Fruit fly (Drosophila melanogaster) whole organism, wandering third instar larva: ENCODE data around the gene CG18622.
"Not testable (repeated sequence)": the region's sequence is repeated elsewhere in the genome, so short reads cannot be mapped to it uniquely, and the experiment has no call there.

Experiments used
- CG32264 ChIP-seq: fragments of 200-800 bp; sonication (Bioruptor generic); optimal IDR thresholded peaks from 2 replicates; lab custom pipeline; 2016; ENCODE audit warnings: missing biosample characterization, missing genetic modification characterization
- CG9705 ChIP-seq: fragments of 200-800 bp; sonication (Bioruptor generic); optimal IDR thresholded peaks from 2 replicates; lab custom pipeline; 2018; ENCODE audit warnings: missing biosample characterization, mild to moderate bottlenecking, missing genetic modification characterization
- HLH106 ChIP-seq: fragments of 200-800 bp; optimal IDR thresholded peaks from 3 replicates; lab custom pipeline; 2019; ENCODE audit warnings: missing biosample characterization, mild to moderate bottlenecking, missing genetic modification characterization, moderate library complexity
- Hnf4 ChIP-seq: fragments of 200-800 bp; sonication (Bioruptor generic); optimal IDR thresholded peaks from 2 replicates; lab custom pipeline; 2016; ENCODE audit warnings: missing biosample characterization, mild to moderate bottlenecking, missing genetic modification characterization
- Hr78 ChIP-seq: fragments of >200 bp; optimal IDR thresholded peaks from 2 replicates; lab custom pipeline; 2017; ENCODE audit warnings: missing biosample characterization, missing genetic modification characterization
- Hr83 ChIP-seq: fragments of 200-300 bp; sonication (Bioruptor generic); optimal IDR thresholded peaks from 2 replicates; lab custom pipeline; 2016; ENCODE audit warnings: missing biosample characterization, mild to moderate bottlenecking, missing genetic modification characterization, moderate library complexity; ENCODE audit not compliant: poor library complexity, severe bottlenecking
- Jra ChIP-seq: sonication (Bioruptor generic); optimal IDR thresholded peaks from 2 replicates; lab custom pipeline; 2016; ENCODE audit warnings: missing biosample characterization, missing genetic modification characterization
- Myc ChIP-seq: fragments of >200 bp; optimal IDR thresholded peaks from 2 replicates; lab custom pipeline; 2017
- OdsH ChIP-seq: fragments of 200-800 bp; sonication (Bioruptor generic); optimal IDR thresholded peaks from 2 replicates; lab custom pipeline; 2016; ENCODE audit warnings: missing biosample characterization, mild to moderate bottlenecking, missing genetic modification characterization
- Rel ChIP-seq, 2 experiments: fragments of 200-800 bp; sonication (Bioruptor generic) in 1 of 2; optimal IDR thresholded peaks; 2 replicates in 1 of 2; 3 replicates in 1 of 2; lab custom pipeline; 2016 to 2019; ENCODE audit warnings: mild to moderate bottlenecking in 2 of 2, missing biosample characterization in 2 of 2, missing genetic modification characterization in 2 of 2, moderate library complexity in 1 of 2
- Sp1 ChIP-seq: fragments of 200-800 bp; sonication (Bioruptor generic); optimal IDR thresholded peaks from 3 replicates; lab custom pipeline; 2019; ENCODE audit warnings: missing biosample characterization, mild to moderate bottlenecking, missing genetic modification characterization, moderate library complexity
- Vsx2 ChIP-seq: fragments of 200-300, 225-300 bp; sonication (Bioruptor generic); optimal IDR thresholded peaks from 2 replicates; lab custom pipeline; 2018; ENCODE audit warnings: missing biosample characterization, missing genetic modification characterization; ENCODE audit not compliant: partially characterized antibody
- br ChIP-seq: fragments of 200-800 bp; sonication (Bioruptor generic); optimal IDR thresholded peaks from 2 replicates; lab custom pipeline; 2016; ENCODE audit warnings: missing biosample characterization, missing genetic modification characterization
- dl ChIP-seq, 2 experiments: fragments of 175-275, 200-275 bp in 1 of 2; fragments of 200-275 bp in 1 of 2; sonication (Bioruptor generic); optimal IDR thresholded peaks; lab custom pipeline; 2018; ENCODE audit warnings: mild to moderate bottlenecking in 2 of 2, missing biosample characterization in 2 of 2, missing genetic modification characterization in 2 of 2, moderate library complexity in 2 of 2; ENCODE audit not compliant: partially characterized antibody in 2 of 2, insufficient read depth in 1 of 2
- dmrt93B ChIP-seq: fragments of 200-800 bp; sonication (Bioruptor generic); optimal IDR thresholded peaks from 2 replicates; lab custom pipeline; 2018; ENCODE audit warnings: missing biosample characterization, mild to moderate bottlenecking, missing genetic modification characterization
- dsf ChIP-seq: sonication (Bioruptor generic); optimal IDR thresholded peaks from 2 replicates; lab custom pipeline; 2016; ENCODE audit warnings: missing biosample characterization, missing genetic modification characterization, borderline replicate concordance
- ey ChIP-seq: fragments of 200-800 bp; sonication (Bioruptor generic); optimal IDR thresholded peaks from 2 replicates; lab custom pipeline; 2016; ENCODE audit warnings: missing biosample characterization, missing genetic modification characterization
- foxo ChIP-seq, 2 experiments: fragments of 200-800 bp; sonication (Bioruptor generic); optimal IDR thresholded peaks; 2 replicates in 1 of 2; 3 replicates in 1 of 2; lab custom pipeline; 2016 to 2017; ENCODE audit warnings: missing biosample characterization in 2 of 2, missing genetic modification characterization in 2 of 2
- fru ChIP-seq: fragments of 200-800 bp; sonication (Bioruptor generic); optimal IDR thresholded peaks from 3 replicates; lab custom pipeline; 2016; ENCODE audit warnings: missing biosample characterization, mild to moderate bottlenecking, missing genetic modification characterization
- h ChIP-seq: fragments of 200-800 bp; sonication (Bioruptor generic); optimal IDR thresholded peaks from 3 replicates; lab custom pipeline; 2016; ENCODE audit warnings: missing biosample characterization, mild to moderate bottlenecking, missing genetic modification characterization
- jim ChIP-seq: fragments of 175-275, 200-325 bp; sonication (Bioruptor generic); optimal IDR thresholded peaks from 2 replicates; lab custom pipeline; 2016; ENCODE audit warnings: missing biosample characterization, mild to moderate bottlenecking, missing genetic modification characterization
- lola ChIP-seq: fragments of >200 bp; optimal IDR thresholded peaks from 2 replicates; lab custom pipeline; 2017; ENCODE audit warnings: missing biosample characterization, missing genetic modification characterization
- rgr ChIP-seq: fragments of 200-800 bp; sonication (Bioruptor generic); optimal IDR thresholded peaks from 3 replicates; lab custom pipeline; 2016; ENCODE audit warnings: missing biosample characterization, mild to moderate bottlenecking, missing genetic modification characterization
- usp ChIP-seq: fragments of >200 bp; optimal IDR thresholded peaks from 2 replicates; lab custom pipeline; 2017; ENCODE audit warnings: missing biosample characterization, missing genetic modification characterization
- woc ChIP-seq: sonication (Bioruptor generic); optimal IDR thresholded peaks from 2 replicates; lab custom pipeline; 2016; ENCODE audit warnings: missing biosample characterization, mild to moderate bottlenecking, missing genetic modification characterization

Gene CG18622

DNA sequence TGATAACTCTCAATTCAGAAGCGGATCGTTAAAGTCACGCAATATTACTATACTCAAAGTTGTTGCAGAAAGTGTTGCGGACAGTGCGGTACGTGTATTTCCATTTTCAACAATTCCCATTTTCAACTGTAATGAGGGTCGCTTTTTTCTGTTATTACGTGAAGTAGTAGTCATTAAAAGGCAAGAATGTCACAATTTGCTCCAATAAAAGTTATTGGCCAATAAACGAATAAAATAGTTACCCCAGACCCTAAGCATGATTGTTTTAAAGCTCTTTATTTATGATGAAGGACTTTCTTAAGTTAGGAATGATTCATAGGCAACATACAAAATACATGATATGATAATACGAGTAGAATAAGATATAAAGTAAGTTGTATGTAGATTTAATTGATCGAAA lies 19.8 kb upstream of the CG18622 start:
- TF ChIP-seq woc (GFP tag; lab: Kevin White, UChicago) (no peak), Hnf4 (GFP tag; lab: Kevin White, UChicago) (no peak), OdsH (no peak), Hr78 (GFP tag; lab: Kevin White, UChicago) (no peak), lola (GFP tag; lab: Kevin White, UChicago) (no peak), dmrt93B (GFP tag; lab: Kevin White, UChicago) (no peak), Hr83 (GFP tag; lab: Kevin White, UChicago) (no peak)

DNA sequence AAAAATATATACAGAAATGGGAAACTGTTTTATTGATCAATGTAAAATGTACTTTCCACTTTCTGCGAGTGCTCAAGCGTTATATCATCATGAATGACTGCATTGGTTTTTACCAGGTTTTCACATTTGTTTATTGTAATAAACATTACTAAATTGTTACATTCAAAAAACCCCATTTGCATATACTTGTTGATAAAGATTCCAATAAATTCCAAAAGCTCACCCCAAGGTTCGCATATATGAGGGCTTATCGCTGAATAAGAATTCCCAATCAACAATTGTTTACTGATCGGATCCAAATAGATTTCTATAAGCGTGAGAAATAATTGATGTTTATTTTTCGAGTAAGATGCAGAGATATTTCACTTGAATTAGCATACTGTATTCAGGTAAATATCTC lies 15.9 kb upstream of the CG18622 start:
- no peak for TF ChIP-seq Sp1 (GFP tag; lab: Kevin White, UChicago)
- TF ChIP-seq Rel (GFP tag; optimal IDR thresholded peaks at IDR 0.05; lab: Kevin White, UChicago), result no peak
- peak; percentile 90 for TF ChIP-seq Rel (tag; optimal IDR thresholded peaks at IDR 0.05; lab: Kevin White, UChicago)

DNA sequence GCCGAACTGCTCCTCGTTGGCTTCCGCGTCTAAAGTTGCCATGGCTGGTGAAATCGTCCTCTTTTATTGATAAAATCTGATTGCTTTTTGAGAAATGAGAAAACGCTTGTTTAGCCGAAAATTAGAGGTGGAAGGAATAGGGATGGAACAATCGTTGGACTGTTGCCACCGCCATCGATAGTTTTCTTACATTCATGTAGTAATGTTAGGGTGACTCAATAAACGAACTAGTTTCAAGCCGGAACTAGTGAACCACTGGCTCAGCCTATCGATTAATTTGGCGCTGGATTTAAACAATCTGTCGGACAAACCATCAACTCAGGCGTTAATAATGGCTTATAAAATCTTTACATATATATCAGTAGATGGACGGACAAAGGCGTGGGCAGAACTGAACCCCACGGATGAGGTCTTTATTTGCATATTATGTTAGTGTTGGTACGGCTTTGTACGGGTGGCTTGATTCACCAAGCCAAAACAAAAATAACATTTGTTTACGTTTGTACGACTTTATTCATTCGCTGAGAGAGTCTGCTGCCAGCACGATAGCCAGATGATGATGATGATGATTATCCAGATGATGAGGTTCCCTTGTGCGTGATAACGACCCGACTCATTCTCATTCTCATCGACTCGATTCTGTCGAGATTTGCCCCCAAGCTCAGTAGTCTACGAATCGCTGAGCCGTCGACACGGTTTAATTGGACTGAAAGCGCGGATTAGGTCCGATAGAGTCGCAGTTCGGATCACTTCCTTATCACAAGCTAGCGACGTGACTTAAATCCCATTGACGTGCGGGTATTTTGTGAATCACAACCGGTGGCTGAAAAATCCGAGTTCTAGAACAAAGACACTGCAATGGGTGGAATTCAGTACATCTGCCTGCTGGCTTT lies 14.9 kb upstream of the CG18622 start, which contains the start of the genes Sf3a1 and Irc:
TSS of gene Sf3a1 (minus strand) at position 138 of the 893 bp plus-strand sequence.
TSS of gene Irc (plus strand) at position 658 of the 893 bp plus-strand sequence.
- peak; percentile 13 for TF ChIP-seq ey (GFP tag; lab: Kevin White, UChicago)
- no peak for TF ChIP-seq h (GFP tag; lab: Kevin White, UChicago)
- TF ChIP-seq Hnf4 (GFP tag; lab: Kevin White, UChicago), result peak; percentile 50
- TF ChIP-seq jim (GFP tag; lab: Kevin White, UChicago), result no peak
- no peak for TF ChIP-seq Rel (GFP tag; optimal IDR thresholded peaks at IDR 0.05; lab: Kevin White, UChicago)
- peak; percentile 96 for TF ChIP-seq Rel (tag; optimal IDR thresholded peaks at IDR 0.05; lab: Kevin White, UChicago)
- TF ChIP-seq dl (GFP tag; optimal IDR thresholded peaks at IDR 0.05; lab: Kevin White, UChicago; ENCODE audit: insufficient read depth in 1 of 2, partially characterized antibody in 2 of 2), result no peak
- TF ChIP-seq br, result no peak
- peak; percentile 4 for TF ChIP-seq rgr (GFP tag; lab: Kevin White, UChicago)
- TF ChIP-seq Vsx2 (GFP tag; lab: Kevin White, UChicago), result no peak
- peak; percentile 37 for TF ChIP-seq Jra (GFP tag; lab: Kevin White, UChicago)
- peak; percentile 95 for TF ChIP-seq fru (GFP tag; lab: Kevin White, UChicago)
- peak; percentile 60 for TF ChIP-seq Hr83 (GFP tag; lab: Kevin White, UChicago)

DNA sequence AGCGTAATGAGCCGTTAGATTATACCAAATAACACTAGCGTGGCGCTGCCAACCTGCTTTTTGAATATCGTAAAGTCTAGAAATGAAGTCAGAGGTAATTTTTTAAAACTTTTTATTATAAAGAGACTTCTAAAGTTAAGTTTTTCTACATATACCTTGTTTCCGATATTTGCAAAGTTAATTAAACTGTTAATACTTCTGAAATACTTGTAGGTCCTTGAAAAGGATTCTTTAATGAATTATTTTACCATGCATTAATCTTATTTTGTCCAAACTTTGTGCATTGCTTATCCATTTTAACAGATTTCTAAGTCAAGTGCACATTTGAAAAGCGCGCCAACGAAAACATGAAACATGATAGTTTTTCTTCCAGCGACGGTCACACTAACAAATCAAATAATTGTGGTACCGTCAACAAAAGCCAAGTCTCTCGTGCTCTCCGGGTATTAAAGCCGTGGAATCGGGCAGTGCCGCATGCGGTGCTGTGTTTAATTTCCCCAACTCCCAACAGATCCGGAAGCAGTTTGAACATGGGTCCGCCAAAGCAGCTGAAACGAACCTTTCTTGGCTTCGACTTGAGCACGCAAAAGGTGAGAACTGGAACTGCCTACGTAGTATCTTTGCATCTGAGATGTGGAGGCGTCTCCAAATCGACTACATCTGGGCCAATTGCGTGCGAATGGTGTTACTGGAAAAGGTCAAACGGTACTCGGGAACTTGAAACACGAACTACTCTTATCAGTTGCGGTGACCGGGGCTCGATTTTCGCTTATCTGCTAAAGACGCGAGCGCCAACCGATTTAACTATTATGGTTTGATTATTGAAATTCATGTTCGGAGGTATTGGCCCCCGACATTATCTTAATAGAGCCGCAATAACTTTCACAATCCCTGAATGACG lies 8.8 kb upstream of the CG18622 start, which contains the start of the genes EMC2A and CG3534:
TSS of gene EMC2A (minus strand) at position 13 of the 901 bp plus-strand sequence.
TSS of gene CG3534 (plus strand) at position 388 of the 901 bp plus-strand sequence.
- peak; percentile 39 for TF ChIP-seq woc (GFP tag; lab: Kevin White, UChicago)
- TF ChIP-seq HLH106, result peak; percentile 52
- TF ChIP-seq dl (GFP tag; optimal IDR thresholded peaks at IDR 0.05; lab: Kevin White, UChicago; ENCODE audit: insufficient read depth in 1 of 2, partially characterized antibody in 2 of 2), result no peak
- peak; percentile 46 for TF ChIP-seq fru (GFP tag; lab: Kevin White, UChicago)
- TF ChIP-seq dsf, result no peak
- TF ChIP-seq Hnf4 (GFP tag; lab: Kevin White, UChicago), result no peak
- TF ChIP-seq Sp1 (GFP tag; lab: Kevin White, UChicago), result peak; percentile 49
- TF ChIP-seq Myc (lab: Kevin White, UChicago), result no peak
- no peak for TF ChIP-seq Vsx2 (GFP tag; lab: Kevin White, UChicago)
- TF ChIP-seq foxo (GFP tag; optimal IDR thresholded peaks at IDR 0.05; lab: Kevin White, UChicago), result peak in 1 of 2 experiments; percentile 59
- peak; percentile 20 for TF ChIP-seq CG32264 (GFP tag; lab: Kevin White, UChicago)
- peak; percentile 41 for TF ChIP-seq h (GFP tag; lab: Kevin White, UChicago)
- TF ChIP-seq CG9705, result peak; percentile 14

DNA sequence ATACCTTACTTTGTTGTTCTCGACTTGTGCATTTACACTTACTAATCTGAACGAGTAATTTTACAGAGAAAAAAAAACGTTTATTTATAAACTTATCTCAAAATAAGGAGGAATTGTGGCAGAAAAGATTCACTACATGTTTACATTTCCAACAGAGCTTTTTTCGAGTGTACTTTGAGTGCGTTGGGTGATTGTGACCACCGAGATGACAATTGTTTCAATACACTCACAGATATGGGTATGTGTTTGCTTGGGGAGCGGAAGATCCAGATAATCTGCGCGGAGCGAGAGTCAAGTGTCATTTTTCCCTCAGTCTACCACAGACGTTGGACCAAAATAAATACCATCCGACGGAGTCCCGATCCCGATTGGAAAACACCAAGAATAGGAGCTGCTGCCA lies 5.2 kb upstream of the CG18622 start, which contains the start of gene CG31274:
TSS of gene CG31274 (plus strand) at position 301 of the 400 bp plus-strand sequence.
- TF ChIP-seq usp, woc, fru (GFP tag; lab: Kevin White, UChicago): not testable (repeated sequence)
